Worm (Caenorhabditis elegans) whole organism, late embryonic: ENCODE measurements around the gene set-4.
A peak's percentile ranks its signal among the peaks of the same experiment; 100 is the strongest.

ENCODE experiments used
- C08G9.2 ChIP-seq: sonication (generic microtip); optimal IDR thresholded peaks from 2 replicates; lab custom pipeline; 2016; ENCODE audit warnings: mild to moderate bottlenecking, missing genetic modification characterization, moderate library complexity, missing compliant biosample characterization
- F13H6.1 ChIP-seq: sonication (generic microtip); optimal IDR thresholded peaks from 2 replicates; lab custom pipeline; 2016; ENCODE audit warnings: missing genetic modification characterization, missing compliant biosample characterization
- K02D7.2 ChIP-seq: sonication (generic microtip); optimal IDR thresholded peaks from 2 replicates; lab custom pipeline; 2017; ENCODE audit warnings: mild to moderate bottlenecking, missing genetic modification characterization, missing compliant biosample characterization
- K09A11.1 ChIP-seq: sonication (generic microtip); optimal IDR thresholded peaks from 2 replicates; lab custom pipeline; 2017; ENCODE audit warnings: antibody characterized with exemption, mild to moderate bottlenecking, missing genetic modification characterization, missing compliant biosample characterization; ENCODE audit not compliant: insufficient read depth
- Y22D7AL.16 ChIP-seq: sonication (generic microtip); optimal IDR thresholded peaks from 2 replicates; lab custom pipeline; 2016; ENCODE audit warnings: missing genetic modification characterization, missing compliant biosample characterization
- ama-1 ChIP-seq: fragments of 150-350 bp; optimal IDR thresholded peaks from 2 replicates; lab custom pipeline; 2014
- ceh-14 ChIP-seq: sonication (generic microtip); optimal IDR thresholded peaks from 2 replicates; lab custom pipeline; 2016; ENCODE audit warnings: missing genotype, missing genetic modification characterization, missing compliant biosample characterization
- ceh-18 ChIP-seq: sonication (generic microtip); optimal IDR thresholded peaks from 2 replicates; lab custom pipeline; 2016; ENCODE audit warnings: missing genetic modification characterization, missing compliant biosample characterization
- ceh-19 ChIP-seq: fragments of 200-800 bp; sonication (Bioruptor generic); optimal IDR thresholded peaks from 2 replicates; lab custom pipeline; 2018; ENCODE audit warnings: mild to moderate bottlenecking, missing genetic modification characterization, missing compliant biosample characterization
- ceh-2 ChIP-seq: sonication (generic microtip); optimal IDR thresholded peaks from 2 replicates; lab custom pipeline; 2016; ENCODE audit warnings: missing genotype, missing genetic modification characterization, missing compliant biosample characterization
- ceh-22 ChIP-seq: sonication (generic microtip); optimal IDR thresholded peaks from 2 replicates; lab custom pipeline; 2017; ENCODE audit warnings: missing biosample characterization, missing genetic modification characterization
- ceh-30 ChIP-seq: fragments of 150-350 bp; optimal IDR thresholded peaks from 2 replicates; lab custom pipeline; 2014; ENCODE audit warnings: missing biosample characterization, missing genetic modification characterization
- ceh-31 ChIP-seq: sonication (generic microtip); optimal IDR thresholded peaks from 2 replicates; lab custom pipeline; 2016; ENCODE audit warnings: missing genetic modification characterization, missing compliant biosample characterization
- ceh-34 ChIP-seq: sonication (generic microtip); optimal IDR thresholded peaks from 2 replicates; lab custom pipeline; 2016; ENCODE audit warnings: mild to moderate bottlenecking, missing genetic modification characterization, missing compliant biosample characterization
- ceh-45 ChIP-seq: fragments of 200-800 bp; sonication (Bioruptor generic); IDR thresholded peaks from 2 replicates; pipeline ENCODE4 v1.3.6; 2022; ENCODE audit warnings: missing genetic modification reagents, missing genetic modification characterization, missing compliant biosample characterization
- ceh-48 ChIP-seq: sonication (generic microtip); optimal IDR thresholded peaks from 2 replicates; lab custom pipeline; 2016; ENCODE audit warnings: missing genetic modification characterization, inconsistent platforms, missing compliant biosample characterization
- ceh-9 ChIP-seq: sonication (generic microtip); optimal IDR thresholded peaks from 2 replicates; lab custom pipeline; 2016; ENCODE audit warnings: mild to moderate bottlenecking, missing genetic modification characterization, inconsistent platforms, missing compliant biosample characterization
- che-1 ChIP-seq: sonication (generic microtip); optimal IDR thresholded peaks from 2 replicates; lab custom pipeline; 2016; ENCODE audit warnings: mild to moderate bottlenecking, missing genetic modification characterization, missing compliant biosample characterization
- dve-1 ChIP-seq: sonication (generic microtip); optimal IDR thresholded peaks from 2 replicates; lab custom pipeline; 2017; ENCODE audit warnings: antibody characterized with exemption, mild to moderate bottlenecking, missing genetic modification characterization, missing compliant biosample characterization
- elt-4 ChIP-seq: sonication (generic microtip); optimal IDR thresholded peaks from 2 replicates; lab custom pipeline; 2016; ENCODE audit warnings: missing genetic modification characterization, missing compliant biosample characterization
- ets-4 ChIP-seq: sonication (generic microtip); optimal IDR thresholded peaks from 2 replicates; lab custom pipeline; 2016; ENCODE audit warnings: missing genetic modification characterization, missing compliant biosample characterization
- eyg-1 ChIP-seq: sonication (generic microtip); optimal IDR thresholded peaks from 2 replicates; lab custom pipeline; 2016; ENCODE audit warnings: missing genotype, missing genetic modification characterization, missing compliant biosample characterization
- fax-1 ChIP-seq: sonication (generic microtip); optimal IDR thresholded peaks from 2 replicates; lab custom pipeline; 2016; ENCODE audit warnings: missing genotype, missing genetic modification characterization, missing compliant biosample characterization
- gmeb-2 ChIP-seq: sonication (generic microtip); optimal IDR thresholded peaks from 2 replicates; lab custom pipeline; 2016; ENCODE audit warnings: missing genetic modification characterization, inconsistent platforms, missing compliant biosample characterization
- hlh-15 ChIP-seq: sonication (generic microtip); optimal IDR thresholded peaks from 2 replicates; lab custom pipeline; 2016; ENCODE audit warnings: missing genetic modification characterization, missing compliant biosample characterization
- hlh-30 ChIP-seq: sonication (generic microtip); optimal IDR thresholded peaks from 2 replicates; lab custom pipeline; 2017; ENCODE audit warnings: antibody characterized with exemption, missing genetic modification characterization, missing compliant biosample characterization; ENCODE audit not compliant: insufficient read depth
- hlh-8 ChIP-seq: sonication (generic microtip); optimal IDR thresholded peaks from 2 replicates; lab custom pipeline; 2016; ENCODE audit warnings: missing genotype, missing genetic modification characterization, missing compliant biosample characterization
- lim-6 ChIP-seq: sonication (generic microtip); optimal IDR thresholded peaks from 2 replicates; lab custom pipeline; 2016; ENCODE audit warnings: missing genetic modification characterization, missing compliant biosample characterization
- lin-11 ChIP-seq: fragments of 200-800 bp; sonication (Bioruptor generic); optimal IDR thresholded peaks from 2 replicates; lab custom pipeline; 2018; ENCODE audit warnings: mild to moderate bottlenecking, missing genetic modification characterization, missing compliant biosample characterization
- nfya-1 ChIP-seq: sonication (generic microtip); optimal IDR thresholded peaks from 2 replicates; lab custom pipeline; 2017; ENCODE audit warnings: missing genetic modification characterization, mild to moderate bottlenecking, missing compliant biosample characterization, antibody characterized with exemption, moderate library complexity
- pat-9 ChIP-seq: fragments of 200-800 bp; sonication (Bioruptor generic); optimal IDR thresholded peaks from 2 replicates; lab custom pipeline; 2018; ENCODE audit warnings: mild to moderate bottlenecking, missing genetic modification characterization, moderate library complexity, missing compliant biosample characterization
- pha-2 ChIP-seq: sonication (generic microtip); optimal IDR thresholded peaks from 2 replicates; lab custom pipeline; 2017; ENCODE audit warnings: mild to moderate bottlenecking, missing genetic modification characterization, missing compliant biosample characterization
- pqm-1 ChIP-seq: sonication (generic microtip); optimal IDR thresholded peaks from 2 replicates; lab custom pipeline; 2016; ENCODE audit warnings: missing genetic modification characterization, missing compliant biosample characterization
- pros-1 ChIP-seq: fragments of 150-350 bp; optimal IDR thresholded peaks from 2 replicates; lab custom pipeline; 2014; ENCODE audit warnings: missing biosample characterization, missing genetic modification reagents, missing genetic modification characterization
- ref-2 ChIP-seq: sonication (generic microtip); optimal IDR thresholded peaks from 2 replicates; lab custom pipeline; 2016; ENCODE audit warnings: missing genetic modification characterization, missing compliant biosample characterization
- rnt-1 ChIP-seq: sonication (generic microtip); optimal IDR thresholded peaks from 2 replicates; lab custom pipeline; 2016; ENCODE audit warnings: missing genetic modification characterization, missing compliant biosample characterization
- sdc-2 ChIP-seq: sonication (generic microtip); optimal IDR thresholded peaks from 2 replicates; lab custom pipeline; 2016; ENCODE audit warnings: missing genotype, missing genetic modification characterization, missing compliant biosample characterization
- sox-4 ChIP-seq: sonication (generic microtip); optimal IDR thresholded peaks from 2 replicates; lab custom pipeline; 2017; ENCODE audit warnings: mild to moderate bottlenecking, missing genetic modification characterization, inconsistent platforms, missing compliant biosample characterization
- syd-9 ChIP-seq: sonication (generic microtip); optimal IDR thresholded peaks from 2 replicates; lab custom pipeline; 2016; ENCODE audit warnings: mild to moderate bottlenecking, missing genetic modification characterization, moderate library complexity, missing compliant biosample characterization
- tbx-2 ChIP-seq: sonication (generic microtip); optimal IDR thresholded peaks from 2 replicates; lab custom pipeline; 2016; ENCODE audit warnings: missing genetic modification characterization, missing compliant biosample characterization
- unc-3 ChIP-seq, 2 experiments: fragments of 200-800 bp in 1 of 2; sonication (Bioruptor generic) in 1 of 2; sonication (generic microtip) in 1 of 2; conservative IDR thresholded peaks in 1 of 2; optimal IDR thresholded peaks in 1 of 2; 2 replicates each; pipeline versions ENCODE4 v1.3.6 to Lab custom; 2016 to 2022; ENCODE audit warnings: missing compliant biosample characterization in 2 of 2, missing genetic modification characterization in 2 of 2, missing genetic modification reagents in 1 of 2
- unc-42 ChIP-seq: sonication (generic microtip); optimal IDR thresholded peaks from 2 replicates; lab custom pipeline; 2016; ENCODE audit warnings: missing genotype, missing genetic modification characterization, missing compliant biosample characterization
- unc-55 ChIP-seq: sonication (generic microtip); optimal IDR thresholded peaks from 2 replicates; lab custom pipeline; 2017; ENCODE audit warnings: missing biosample characterization, missing genetic modification reagents, missing genetic modification characterization
- unc-86 ChIP-seq: sonication (generic microtip); optimal IDR thresholded peaks from 2 replicates; lab custom pipeline; 2016; ENCODE audit warnings: missing genetic modification characterization, missing compliant biosample characterization

set-4 gene

ce11 chrII:6349968-6350367 is 18.8 kb upstream of the set-4 start:
- TF ChIP-seq lim-6 (tag; lab: Kevin White, UChicago) (no peak), dve-1 (tag; lab: Kevin White, UChicago) (no peak), ceh-22 (tag; lab: Kevin White, UChicago) (no peak), K02D7.2 (tag; lab: Kevin White, UChicago) (no peak), unc-86 (tag; lab: Kevin White, UChicago) (no peak), ceh-45 (GFP tag; lab: Robert Waterston, UW) (no peak), hlh-15 (tag; lab: Kevin White, UChicago) (no peak), ceh-48 (no peak), fax-1 (tag; lab: Kevin White, UChicago) (no peak), nfya-1 (tag; lab: Kevin White, UChicago) (no peak), pha-2 (tag; lab: Kevin White, UChicago) (no peak), C08G9.2 (tag; lab: Kevin White, UChicago) (no peak), pat-9 (tag; lab: Kevin White, UChicago) (no peak)
- TF ChIP-seq, all 69 proteins: peak for 0

- TF ChIP-seq gmeb-2 (tag; lab: Kevin White, UChicago) = no peak
- no peak for TF ChIP-seq syd-9
- peak; percentile 36 for TF ChIP-seq hlh-8
- no peak for TF ChIP-seq ceh-22 (tag; lab: Kevin White, UChicago)
- peak; percentile 8 for TF ChIP-seq C08G9.2 (tag; lab: Kevin White, UChicago)
- TF ChIP-seq ceh-14 (tag; lab: Kevin White, UChicago) = peak; percentile 8
- TF ChIP-seq ceh-9 = no peak
- no peak for TF ChIP-seq ceh-19
- peak; percentile 90 for TF ChIP-seq unc-55 (GFP tag; lab: Kevin White, UChicago)
- peak; percentile 23 for TF ChIP-seq K09A11.1 (tag; lab: Kevin White, UChicago)
- TF ChIP-seq rnt-1 (tag; lab: Kevin White, UChicago) = peak; percentile 36
- TF ChIP-seq ets-4 (tag; lab: Kevin White, UChicago) = peak; percentile 62
- TF ChIP-seq Y22D7AL.16 (tag; lab: Kevin White, UChicago) = no peak
- TF ChIP-seq unc-3 (GFP tag; conservative IDR thresholded peaks at IDR 0.05; lab: Robert Waterston, UW) = no peak
- no peak for TF ChIP-seq unc-3 (tag; optimal IDR thresholded peaks at IDR 0.05; lab: Kevin White, UChicago)
- peak; percentile 72 for TF ChIP-seq ama-1 (lab: Kevin White, UChicago)
- TF ChIP-seq sox-4 (tag; lab: Kevin White, UChicago) = no peak
- peak; percentile 18 for TF ChIP-seq ceh-30 (tag; lab: Kevin White, UChicago)
- peak; percentile 37 for TF ChIP-seq unc-42 (tag; lab: Kevin White, UChicago)
- TF ChIP-seq hlh-30 = peak; percentile 99
- TF ChIP-seq che-1 = no peak
- TF ChIP-seq dve-1 (tag; lab: Kevin White, UChicago) = peak; percentile 42
- peak; percentile 58 for TF ChIP-seq ceh-2 (tag; lab: Kevin White, UChicago)
- peak; percentile 90 for TF ChIP-seq nfya-1 (tag; lab: Kevin White, UChicago)
- no peak for TF ChIP-seq ceh-48
- TF ChIP-seq lin-11 (tag; lab: Kevin White, UChicago) = peak; percentile 6
- no peak for TF ChIP-seq ceh-45 (GFP tag; lab: Robert Waterston, UW)
- TF ChIP-seq ceh-18 (tag; lab: Kevin White, UChicago) = peak; percentile 78
- no peak for TF ChIP-seq eyg-1 (tag; lab: Kevin White, UChicago)
- TF ChIP-seq pqm-1 (tag; lab: Kevin White, UChicago) = peak; percentile 34
- TF ChIP-seq sdc-2 (tag; lab: Kevin White, UChicago) = no peak
- no peak for TF ChIP-seq fax-1 (tag; lab: Kevin White, UChicago)
- peak; percentile 71 for TF ChIP-seq tbx-2 (tag; lab: Kevin White, UChicago)
- TF ChIP-seq ceh-31 = peak; percentile 75
- TF ChIP-seq ref-2 (tag; lab: Kevin White, UChicago) = peak; percentile 74
- TF ChIP-seq F13H6.1 (tag; lab: Kevin White, UChicago) = peak; percentile 27
- TF ChIP-seq ceh-34 (tag; lab: Kevin White, UChicago) = peak; percentile 63
- TF ChIP-seq pros-1 (tag; lab: Kevin White, UChicago) = peak; percentile 51
- no peak for TF ChIP-seq elt-4
Observed at ce11 chrII:6348360-6348759, 17.2 kb upstream of the set-4 start.
